Fruit fly (Drosophila melanogaster) whole organism, embryonic: ENCODE results near the gene pck.

ENCODE experiments used
- Ada2b ChIP-seq: fragments of 200-800 bp; sonication (Bioruptor generic); IDR thresholded peaks from 2 replicates; pipeline ENCODE4 v1.3.6; 2022; ENCODE audit warnings: missing biosample characterization, missing genetic modification characterization
- Atf-2 ChIP-seq: fragments of 200-800 bp; sonication (Bioruptor generic); optimal IDR thresholded peaks from 2 replicates; lab custom pipeline; 2016; ENCODE audit warnings: missing biosample characterization, missing genetic modification characterization
- B-H2 ChIP-seq: fragments of 200-800 bp; sonication (Bioruptor generic); optimal IDR thresholded peaks from 2 replicates; lab custom pipeline; 2018; ENCODE audit warnings: missing biosample characterization, mild to moderate bottlenecking, missing genetic modification characterization
- BEAF-32 ChIP-seq: fragments of 200-800 bp; sonication (Bioruptor generic); optimal IDR thresholded peaks from 3 replicates; lab custom pipeline; 2017; ENCODE audit warnings: missing biosample characterization, missing genetic modification characterization, mild to moderate bottlenecking, moderate library complexity, missing genetic modification reagents
- BtbVII ChIP-seq: fragments of 200-800 bp; sonication (Bioruptor generic); optimal IDR thresholded peaks from 3 replicates; lab custom pipeline; 2017; ENCODE audit warnings: missing biosample characterization, mild to moderate bottlenecking, missing genetic modification characterization
- CG10267 ChIP-seq: fragments of 200-800 bp; sonication (Bioruptor generic); optimal IDR thresholded peaks from 2 replicates; lab custom pipeline; 2018; ENCODE audit warnings: missing biosample characterization, mild to moderate bottlenecking, missing genetic modification characterization, moderate library complexity
- CG11560 ChIP-seq: fragments of 200-800 bp; sonication (Bioruptor generic); IDR thresholded peaks from 3 replicates; pipeline ENCODE4 v1.3.6; 2022; ENCODE audit warnings: missing biosample characterization, missing genetic modification characterization
- CG13894 ChIP-seq: fragments of 200-800 bp; sonication (Bioruptor generic); optimal IDR thresholded peaks from 3 replicates; lab custom pipeline; 2018; ENCODE audit warnings: missing biosample characterization, mild to moderate bottlenecking, missing genetic modification characterization, moderate library complexity
- CG14965 ChIP-seq: fragments of 200-800 bp; sonication (Bioruptor generic); optimal IDR thresholded peaks from 2 replicates; lab custom pipeline; 2016; ENCODE audit warnings: missing biosample characterization, missing genetic modification characterization, borderline replicate concordance
- CG15269 ChIP-seq: fragments of 200-800 bp; sonication (Bioruptor generic); optimal IDR thresholded peaks from 2 replicates; lab custom pipeline; 2018; ENCODE audit warnings: missing biosample characterization, mild to moderate bottlenecking, missing genetic modification characterization, moderate library complexity
- CG15514 ChIP-seq: fragments of 200-800 bp; sonication (Bioruptor generic); optimal IDR thresholded peaks from 3 replicates; lab custom pipeline; 2017; ENCODE audit warnings: missing biosample characterization, missing genetic modification characterization, mild to moderate bottlenecking, moderate library complexity, missing genetic modification reagents
- CG17612 ChIP-seq: fragments of 200-800 bp; sonication (Bioruptor generic); IDR thresholded peaks from 2 replicates; pipeline ENCODE4 v1.3.6; 2022; ENCODE audit warnings: missing biosample characterization, missing genetic modification characterization
- CG17802 ChIP-seq: fragments of 200-800 bp; sonication (Bioruptor generic); optimal IDR thresholded peaks from 2 replicates; lab custom pipeline; 2018; ENCODE audit warnings: missing biosample characterization, mild to moderate bottlenecking, missing genetic modification characterization, moderate library complexity
- CG18262 ChIP-seq: fragments of 200-800 bp; optimal IDR thresholded peaks from 3 replicates; lab custom pipeline; 2019; ENCODE audit warnings: missing biosample characterization, mild to moderate bottlenecking, missing genetic modification characterization, moderate library complexity
- CG18476 ChIP-seq: fragments of 200-800 bp; sonication (Bioruptor generic); optimal IDR thresholded peaks from 2 replicates; lab custom pipeline; 2016; ENCODE audit warnings: missing biosample characterization, mild to moderate bottlenecking, missing genetic modification characterization
- CG31365 ChIP-seq: fragments of 200-800 bp; sonication (Bioruptor generic); optimal IDR thresholded peaks from 2 replicates; lab custom pipeline; 2018; ENCODE audit warnings: missing biosample characterization, mild to moderate bottlenecking, missing genetic modification characterization
- CG32772 ChIP-seq: fragments of 200-800 bp; sonication (Bioruptor generic); IDR thresholded peaks from 2 replicates; pipeline ENCODE4 v1.3.6; 2022; ENCODE audit warnings: missing biosample characterization, missing genetic modification characterization
- CG33213 ChIP-seq: fragments of 200-800 bp; sonication (Bioruptor generic); optimal IDR thresholded peaks from 3 replicates; lab custom pipeline; 2016; ENCODE audit warnings: missing biosample characterization, missing genetic modification characterization
- CG4404 ChIP-seq: fragments of 200-800 bp; sonication (Bioruptor generic); IDR thresholded peaks from 2 replicates; pipeline ENCODE4 v1.3.6; 2022; ENCODE audit warnings: missing biosample characterization, missing genetic modification characterization
- CG6272 ChIP-seq: fragments of 200-800 bp; sonication (Bioruptor generic); IDR thresholded peaks from 2 replicates; pipeline ENCODE4 v1.3.6; 2022; ENCODE audit warnings: missing biosample characterization, missing genetic modification characterization
- CG7786 ChIP-seq: fragments of 200-800 bp; sonication (Bioruptor generic); optimal IDR thresholded peaks from 2 replicates; lab custom pipeline; 2016; ENCODE audit warnings: missing biosample characterization, missing genetic modification characterization
- CG7839 ChIP-seq: fragments of 200-800 bp; sonication (Bioruptor generic); optimal IDR thresholded peaks from 3 replicates; lab custom pipeline; 2018; ENCODE audit warnings: missing biosample characterization, mild to moderate bottlenecking, missing genetic modification characterization, moderate library complexity
- CG9876 ChIP-seq: fragments of 200-800 bp; sonication (Bioruptor generic); optimal IDR thresholded peaks from 2 replicates; lab custom pipeline; 2016; ENCODE audit warnings: missing biosample characterization, missing genetic modification characterization
- CG9932 ChIP-seq: fragments of 200-800 bp; sonication (Bioruptor generic); IDR thresholded peaks from 2 replicates; pipeline ENCODE4 v1.3.6; 2022; ENCODE audit warnings: missing biosample characterization, missing genetic modification characterization
- Fer2 ChIP-seq: fragments of 200-800 bp; sonication (Bioruptor generic); optimal IDR thresholded peaks from 2 replicates; lab custom pipeline; 2018; ENCODE audit warnings: missing biosample characterization, mild to moderate bottlenecking, missing genetic modification characterization, moderate library complexity
- H2.0 ChIP-seq: fragments of 200-800 bp; sonication (Bioruptor generic); IDR thresholded peaks from 2 replicates; pipeline ENCODE4 v1.3.6; 2022; ENCODE audit warnings: missing biosample characterization, missing genetic modification characterization
- Hmr ChIP-seq: fragments of 200-800 bp; sonication (Bioruptor generic); optimal IDR thresholded peaks from 3 replicates; lab custom pipeline; 2017; ENCODE audit warnings: mild to moderate bottlenecking, missing biosample characterization, missing genetic modification reagents, missing genetic modification characterization
- Jarid2 ChIP-seq: fragments of 200-800 bp; sonication (Bioruptor generic); optimal IDR thresholded peaks from 3 replicates; lab custom pipeline; 2017; ENCODE audit warnings: mild to moderate bottlenecking, missing biosample characterization, missing genetic modification reagents, missing genetic modification characterization
- Mad ChIP-seq: fragments of 200-800 bp; sonication (Bioruptor generic); optimal IDR thresholded peaks from 2 replicates; lab custom pipeline; 2016; ENCODE audit warnings: missing biosample characterization, missing genetic modification characterization
- Nf-YA ChIP-seq: fragments of 200-800 bp; sonication (Bioruptor generic); IDR thresholded peaks from 2 replicates; pipeline ENCODE4 v1.3.6; 2022; ENCODE audit warnings: missing biosample characterization, missing genetic modification characterization
- Pdp1 ChIP-seq, 2 experiments: fragments of 200-800 bp; sonication (Bioruptor generic); optimal IDR thresholded peaks; 3 replicates each; lab custom pipeline; 2016; ENCODE audit warnings: missing biosample characterization in 2 of 2, missing genetic modification characterization in 2 of 2, mild to moderate bottlenecking in 1 of 2, moderate library complexity in 1 of 2
- Ravus ChIP-seq: fragments of 200-800 bp; sonication (Bioruptor generic); IDR thresholded peaks from 2 replicates; pipeline ENCODE4 v1.3.6; 2022; ENCODE audit warnings: missing biosample characterization, missing genetic modification characterization
- Sox100B ChIP-seq: fragments of 200-800 bp; sonication (Bioruptor generic); optimal IDR thresholded peaks from 3 replicates; lab custom pipeline; 2018; ENCODE audit warnings: missing biosample characterization, mild to moderate bottlenecking, missing genetic modification characterization
- Usf ChIP-seq: fragments of 200-800 bp; sonication (Bioruptor generic); optimal IDR thresholded peaks from 2 replicates; lab custom pipeline; 2017; ENCODE audit warnings: missing genotype, missing biosample characterization, missing genetic modification characterization
- Xrp1 ChIP-seq: fragments of 200-800 bp; sonication (Bioruptor generic); IDR thresholded peaks from 2 replicates; pipeline ENCODE4 v1.3.6; 2022; ENCODE audit warnings: missing biosample characterization, missing genetic modification characterization
- eve ChIP-seq, 2 experiments: fragments of >200 bp; optimal IDR thresholded peaks; 2 replicates each; lab custom pipeline; 2017; ENCODE audit warnings: missing biosample characterization in 2 of 2, missing genetic modification characterization in 2 of 2
- fd3F ChIP-seq: fragments of 200-800 bp; sonication (Bioruptor generic); optimal IDR thresholded peaks from 2 replicates; lab custom pipeline; 2018; ENCODE audit warnings: missing biosample characterization, mild to moderate bottlenecking, missing genetic modification characterization, moderate library complexity
- hkb ChIP-seq, 2 experiments: fragments of 200-800 bp in 1 of 2; fragments of >200 bp in 1 of 2; sonication (Bioruptor generic) in 1 of 2; IDR thresholded peaks in 1 of 2; optimal IDR thresholded peaks in 1 of 2; 2 replicates each; pipeline versions ENCODE4 v1.3.6 to Lab custom; 2017 to 2022; ENCODE audit warnings: missing biosample characterization in 1 of 2, missing genetic modification characterization in 1 of 2
- klu ChIP-seq: fragments of 200-800 bp; sonication (Bioruptor generic); IDR thresholded peaks from 2 replicates; pipeline ENCODE4 v1.3.6; 2022; ENCODE audit warnings: missing biosample characterization, missing genetic modification characterization
- lbe ChIP-seq: fragments of 200-800 bp; sonication (Bioruptor generic); optimal IDR thresholded peaks from 2 replicates; lab custom pipeline; 2016; ENCODE audit warnings: missing biosample characterization, mild to moderate bottlenecking, missing genetic modification characterization
- pho ChIP-seq: fragments of 200-800 bp; sonication (Bioruptor generic); optimal IDR thresholded peaks from 2 replicates; lab custom pipeline; 2016; ENCODE audit warnings: missing biosample characterization, missing genetic modification characterization
- sens ChIP-seq: fragments of 200-800 bp; sonication (Bioruptor generic); peaks from one replicate; lab custom pipeline; 2016; ENCODE audit warnings: missing biosample characterization, missing genetic modification characterization
- sna ChIP-seq: fragments of 200-800 bp; sonication (Bioruptor generic); IDR thresholded peaks from 2 replicates; pipeline ENCODE4 v1.3.6; 2022; ENCODE audit warnings: missing biosample characterization, missing genetic modification characterization; ENCODE audit not compliant: partially characterized antibody
- stwl ChIP-seq: fragments of 200-800 bp; sonication (Bioruptor generic); optimal IDR thresholded peaks from 3 replicates; lab custom pipeline; 2018; ENCODE audit warnings: missing biosample characterization, mild to moderate bottlenecking, missing genetic modification characterization, moderate library complexity
- ttk ChIP-seq: fragments of 200-800 bp; sonication (Bioruptor generic); IDR thresholded peaks from 2 replicates; pipeline ENCODE4 v2.1.2; 2022; ENCODE audit warnings: missing biosample characterization, missing genetic modification characterization
- unc-4 ChIP-seq: fragments of 200-800 bp; sonication (Bioruptor generic); IDR thresholded peaks from 2 replicates; pipeline ENCODE4 v1.3.6; 2022; ENCODE audit warnings: missing biosample characterization, missing genetic modification characterization; ENCODE audit not compliant: partially characterized antibody
- wdn ChIP-seq: fragments of 200-800 bp; sonication (Bioruptor generic); IDR thresholded peaks from 2 replicates; pipeline ENCODE4 v1.3.6; 2022; ENCODE audit warnings: missing biosample characterization, missing genetic modification characterization

pck gene

dm6 chrX:1476848-1477247 lies 6.4 kb downstream of the pck start, which contains the start of the genes Rab27 and mei-38 (continued):
- peak in 1 of 2 experiments; percentile 28 for TF ChIP-seq Pdp1 (GFP tag; optimal IDR thresholded peaks at IDR 0.05; lab: Kevin White, UChicago)
- TF ChIP-seq klu (GFP tag; lab: Robert Waterston, UW), result no peak
- no peak for TF ChIP-seq CG11560
- TF ChIP-seq CG4404 (GFP tag; lab: Robert Waterston, UW), result no peak; the same call in 1 of the 2 replicates
- TF ChIP-seq CG17612 (GFP tag; lab: Robert Waterston, UW), result no peak
- TF ChIP-seq ttk (GFP tag; lab: Robert Waterston, UW), result no peak
- peak; percentile 11 for TF ChIP-seq B-H2 (GFP tag; lab: Kevin White, UChicago)

- no peak for TF ChIP-seq CG18262 (tag; lab: Kevin White, UChicago)
- no peak for TF ChIP-seq CG31365 (tag; lab: Kevin White, UChicago)
- TF ChIP-seq CG15514 (GFP tag; lab: Kevin White, UChicago), result peak; percentile 76
- no peak for TF ChIP-seq Jarid2 (GFP tag; lab: Kevin White, UChicago)
- no peak for TF ChIP-seq Nf-YA
- TF ChIP-seq CG32772, result peak; percentile 28; the same call in 1 of the 2 replicates
- no peak for TF ChIP-seq fd3F
- TF ChIP-seq CG10267 (tag; lab: Kevin White, UChicago), result peak; percentile 91
- no peak for TF ChIP-seq Sox100B (GFP tag; lab: Kevin White, UChicago)
- no peak for TF ChIP-seq Atf-2 (GFP tag; lab: Kevin White, UChicago)
- TF ChIP-seq Xrp1 (GFP tag; lab: Robert Waterston, UW), result peak; percentile 38; the same call in 1 of the 2 replicates
- TF ChIP-seq CG14965, result no peak
- TF ChIP-seq pho (GFP tag; lab: Kevin White, UChicago), result peak; percentile 53
- TF ChIP-seq CG15269, result peak; percentile 27
- TF ChIP-seq Usf (GFP tag; lab: Kevin White, UChicago), result no peak
- TF ChIP-seq wdn (GFP tag; lab: Robert Waterston, UW), result 0 out of 2 replicates have a peak, but pooled peaks have one; percentile 43
- TF ChIP-seq sens (GFP tag; lab: Kevin White, UChicago), result peak; percentile 59
- no peak for TF ChIP-seq Ada2b (GFP tag; lab: Robert Waterston, UW)
- no peak for TF ChIP-seq sna (GFP tag; lab: Robert Waterston, UW)
- TF ChIP-seq CG33213, result peak; percentile 46
- TF ChIP-seq hkb (optimal IDR thresholded peaks at IDR 0.05; lab: Kevin White, UChicago), result no peak
- no peak for TF ChIP-seq hkb (GFP tag; IDR thresholded peaks at IDR 0.05; lab: Robert Waterston, UW)
- TF ChIP-seq Mad (GFP tag; lab: Kevin White, UChicago), result peak; percentile 8
- TF ChIP-seq lbe (GFP tag; lab: Kevin White, UChicago), result no peak
- TF ChIP-seq CG13894 (tag; lab: Kevin White, UChicago), result no peak
- TF ChIP-seq BtbVII, result no peak
- TF ChIP-seq Ravus (GFP tag; lab: Robert Waterston, UW), result no peak
- peak; percentile 57 for TF ChIP-seq CG7786 (GFP tag; lab: Kevin White, UChicago)
- peak; percentile 20 for TF ChIP-seq CG9876 (GFP tag; lab: Kevin White, UChicago)
- no peak for TF ChIP-seq CG17802 (tag; lab: Kevin White, UChicago)
- no peak for TF ChIP-seq Fer2 (tag; lab: Kevin White, UChicago)
- no peak for TF ChIP-seq unc-4 (GFP tag; lab: Robert Waterston, UW)
- peak; percentile 53 for TF ChIP-seq BEAF-32 (GFP tag; lab: Kevin White, UChicago)
- no peak for TF ChIP-seq eve (GFP tag; optimal IDR thresholded peaks at IDR 0.05; lab: Kevin White, UChicago)
- TF ChIP-seq CG6272, result no peak
- peak; percentile 0 for TF ChIP-seq CG7839 (tag; lab: Kevin White, UChicago)
- no peak for TF ChIP-seq CG18476 (GFP tag; lab: Kevin White, UChicago)
- peak; percentile 27 for TF ChIP-seq stwl
- TF ChIP-seq Hmr, result peak; percentile 56
- peak; percentile 48; the same call in 1 of the 2 replicates for TF ChIP-seq H2.0
- peak; percentile 61 for TF ChIP-seq CG9932
These were observed 8.0 kb downstream of the pck start, which contains the start of gene rush for dm6 chrX:1478276-1479122. Gene rush, plus strand, starts transcription at chrX:1478552.
